Worm (Caenorhabditis elegans): ENCODE results near the gene nhr-139.

DNA sequence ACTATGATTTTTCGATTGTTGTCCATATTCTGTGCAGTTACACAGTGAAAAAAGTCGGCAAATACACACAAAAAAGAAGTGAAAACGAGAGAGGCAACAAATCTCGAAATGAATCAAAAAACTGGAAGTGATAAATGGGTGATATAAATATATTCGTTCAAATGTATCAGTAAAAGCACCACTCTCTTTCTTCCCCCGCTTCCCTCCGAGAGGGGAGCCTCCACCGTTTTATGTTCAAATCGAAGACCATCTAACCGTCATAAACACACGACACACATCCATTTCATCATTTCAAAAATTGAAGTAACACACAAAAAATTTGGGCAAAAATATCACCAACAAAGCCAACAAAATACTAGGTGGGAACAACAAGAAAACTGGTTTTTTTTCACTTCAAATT lies 39.5 kb upstream of the nhr-139 start, which contains the start of gene F20A1.6:
- no peak for TF ChIP-seq aly-2 (tag; optimal IDR thresholded peaks at IDR 0.05)
- TF ChIP-seq ceh-16 (tag; optimal IDR thresholded peaks at IDR 0.05) = no peak
- no peak for TF ChIP-seq nhr-77 (tag; optimal IDR thresholded peaks at IDR 0.05)
- no peak for TF ChIP-seq elt-1 (tag; optimal IDR thresholded peaks at IDR 0.05)
- TF ChIP-seq egl-27 (tag; optimal IDR thresholded peaks at IDR 0.05) = no peak
- TF ChIP-seq ztf-11 (tag; optimal IDR thresholded peaks at IDR 0.05) = no peak
- no peak for TF ChIP-seq ztf-1 (GFP tag; conservative IDR thresholded peaks at IDR 0.05)
- no peak for TF ChIP-seq lsy-2 (tag; optimal IDR thresholded peaks at IDR 0.05)

Data from whole organism, L2 larva.